Worm (Caenorhabditis elegans): ENCODE results near the gene F22B8.3.

DNA sequence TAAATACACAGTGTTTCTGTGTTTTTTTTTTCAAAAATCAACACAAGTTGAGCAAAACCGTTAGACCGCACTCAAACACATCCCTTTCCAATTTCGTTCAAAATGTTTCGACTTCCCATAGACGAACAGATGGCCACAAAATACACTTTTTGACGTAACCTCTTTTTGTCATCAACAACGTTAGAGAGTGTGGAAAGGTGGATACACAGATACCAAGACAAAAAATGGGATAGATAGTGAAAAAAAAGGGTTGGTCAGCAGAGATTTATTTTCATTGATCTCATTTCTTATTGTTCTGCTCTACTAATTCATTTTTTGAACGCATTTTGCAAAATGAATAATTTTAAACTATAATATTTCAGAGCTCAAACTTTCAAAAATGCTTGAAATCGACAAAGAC lies 4.1 kb downstream of the F22B8.3 start:
- TF ChIP-seq lin-11 (tag; optimal IDR thresholded peaks at IDR 0.05) (no peak), C34F6.9 (tag; optimal IDR thresholded peaks at IDR 0.05) (no peak), elt-1 (tag; optimal IDR thresholded peaks at IDR 0.05) (no peak), nhr-21 (tag; optimal IDR thresholded peaks at IDR 0.05) (no peak)

Data from whole organism, L2 larva.